Fruit fly (Drosophila melanogaster): ENCODE results near the gene RIOK1.
A peak's percentile ranks its signal among the peaks of the same experiment; 100 is the strongest.

The RIOK1 gene

DNA sequence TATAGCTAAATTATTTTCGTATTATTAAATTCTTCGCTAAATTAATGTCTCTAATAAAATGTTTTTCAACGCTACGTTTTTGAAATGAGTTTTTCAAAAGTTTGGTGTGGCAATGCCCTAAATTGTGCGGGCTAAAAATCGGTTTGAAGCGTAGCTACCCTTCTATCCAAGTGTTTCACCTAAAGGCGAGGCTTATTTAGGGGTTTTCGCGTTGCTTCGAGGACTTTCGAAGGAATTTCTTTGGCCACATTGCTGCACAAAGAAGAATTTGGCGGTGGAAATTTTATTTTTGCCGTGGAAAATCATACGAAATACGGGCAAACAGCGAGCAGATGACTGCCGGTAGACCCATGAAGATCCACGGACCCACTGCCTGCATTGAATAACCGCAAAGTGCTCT lies 33.5 kb upstream of the RIOK1 start, which contains the start of gene TfIIEalpha (continued):
- TF ChIP-seq CG17829 (tag; optimal IDR thresholded peaks at IDR 0.05) (peak; percentile 41), gce (GFP tag; IDR thresholded peaks at IDR 0.05) (no peak), CG12236 (GFP tag; optimal IDR thresholded peaks at IDR 0.05) (no peak), CG10979 (tag; optimal IDR thresholded peaks at IDR 0.05) (no peak), ham (GFP tag; IDR thresholded peaks at IDR 0.05) (no peak), cg (GFP tag; optimal IDR thresholded peaks at IDR 0.05) (no peak), CG13894 (tag; optimal IDR thresholded peaks at IDR 0.05) (peak; percentile 14), stc (GFP tag; IDR thresholded peaks at IDR 0.05) (no peak), CG12769 (tag; optimal IDR thresholded peaks at IDR 0.05) (peak; percentile 27), sug (tag; optimal IDR thresholded peaks at IDR 0.05) (peak; percentile 27), CG13775 (GFP tag; optimal IDR thresholded peaks at IDR 0.05) (no peak), wek (GFP tag; optimal IDR thresholded peaks at IDR 0.05) (no peak), CG2678 (tag; optimal IDR thresholded peaks at IDR 0.05) (no peak), lbe (GFP tag; optimal IDR thresholded peaks at IDR 0.05) (no peak), amos (GFP tag; IDR thresholded peaks at IDR 0.05; ENCODE audit: partially characterized antibody) (no peak; the same call in 1 of the 2 replicates), CG3838 (GFP tag; optimal IDR thresholded peaks at IDR 0.05) (no peak), Gug (GFP tag; IDR thresholded peaks at IDR 0.05) (no peak), maf-S (GFP tag; optimal IDR thresholded peaks at IDR 0.05) (no peak), MBD-R2 (GFP tag; IDR thresholded peaks at IDR 0.05) (peak; percentile 89), CG9727 (GFP tag; optimal IDR thresholded peaks at IDR 0.05) (no peak), Doc2 (GFP tag; IDR thresholded peaks at IDR 0.05) (no peak), CG15479 (GFP tag; optimal IDR thresholded peaks at IDR 0.05) (no peak), CG14014 (GFP tag; IDR thresholded peaks at IDR 0.05) (no peak), ase (GFP tag; IDR thresholded peaks at IDR 0.05) (no peak), Doc3 (GFP tag; IDR thresholded peaks at IDR 0.05; ENCODE audit: partially characterized antibody) (no peak), Nf-YC (tag; optimal IDR thresholded peaks at IDR 0.05) (peak; percentile 23), lab (GFP tag; optimal IDR thresholded peaks at IDR 0.05) (no peak), Bdp1 (GFP tag; optimal IDR thresholded peaks at IDR 0.05) (no peak), CG16779 (GFP tag; IDR thresholded peaks at IDR 0.05) (no peak), Hr39 (optimal IDR thresholded peaks at IDR 0.05) (no peak), HLHmδ (GFP tag; optimal IDR thresholded peaks at IDR 0.05) (no peak), Adf1 (GFP tag; IDR thresholded peaks at IDR 0.05) (no peak), ranshi (GFP tag; IDR thresholded peaks at IDR 0.05) (no peak), klu (GFP tag; IDR thresholded peaks at IDR 0.05) (no peak), Ets65A (GFP tag) (peak; percentile 76), pros (GFP tag; optimal IDR thresholded peaks at IDR 0.05) (no peak), en (GFP tag; optimal IDR thresholded peaks at IDR 0.05) (no peak), da (GFP tag; optimal IDR thresholded peaks at IDR 0.05) (no peak), CG4282 (GFP tag; optimal IDR thresholded peaks at IDR 0.05) (no peak), gsb (GFP tag; IDR thresholded peaks at IDR 0.05) (no peak), dan (GFP tag; IDR thresholded peaks at IDR 0.05) (no peak), CG1647 (GFP tag; optimal IDR thresholded peaks at IDR 0.05) (no peak), CG13296 (GFP tag; optimal IDR thresholded peaks at IDR 0.05) (no peak), CG2129 (GFP tag; IDR thresholded peaks at IDR 0.05; ENCODE audit: partially characterized antibody) (no peak), CG12155 (GFP tag; optimal IDR thresholded peaks at IDR 0.05) (no peak), CG6683 (GFP tag; optimal IDR thresholded peaks at IDR 0.05) (no peak), CG11398 (GFP tag; optimal IDR thresholded peaks at IDR 0.05) (no peak), chn (GFP tag; optimal IDR thresholded peaks at IDR 0.05) (peak; percentile 12), Mes4 (GFP tag; optimal IDR thresholded peaks at IDR 0.05) (no peak), p53 (GFP tag; optimal IDR thresholded peaks at IDR 0.05) (no peak), fd3F (GFP tag; optimal IDR thresholded peaks at IDR 0.05) (no peak), Rfx (GFP tag; IDR thresholded peaks at IDR 0.05) (peak; percentile 49; the same call in 1 of the 2 replicates), fd102C (GFP tag; optimal IDR thresholded peaks at IDR 0.05) (no peak)
